Worm (Caenorhabditis elegans): ENCODE measurements around the gene vps-60.

DNA sequence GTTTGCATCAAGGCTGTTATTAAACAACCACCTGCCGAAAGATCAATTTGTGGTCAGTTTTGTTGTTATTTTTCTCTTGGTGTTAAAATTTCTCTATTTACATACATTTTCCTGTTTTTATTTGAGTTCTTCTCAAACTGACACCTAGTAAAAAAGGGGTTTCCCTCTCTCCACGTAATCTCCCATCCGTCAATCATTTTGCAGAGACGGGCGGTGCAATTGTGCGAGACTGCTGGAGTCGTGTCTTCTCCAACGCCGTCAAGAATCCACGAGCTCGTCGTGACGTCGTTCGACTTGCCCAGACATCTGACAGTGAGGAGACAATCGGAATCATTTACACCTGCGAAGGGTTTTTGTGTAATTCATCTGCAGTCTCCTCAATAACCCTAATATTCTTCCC is 20.5 kb upstream of the vps-60 start:
- TF ChIP-seq ztf-23 (GFP tag; IDR thresholded peaks at IDR 0.05) (no peak), med-1 (GFP tag; optimal IDR thresholded peaks at IDR 0.05; ENCODE audit: insufficient read depth) (no peak), flt-1 (GFP tag; IDR thresholded peaks at IDR 0.05) (no peak)

Data from whole organism, midembryonic.